Fruit fly (Drosophila melanogaster) whole organism, embryonic: Measurements from ENCODE around the gene Pvr.

ENCODE experiments used
- CG10209 ChIP-seq: fragments of 200-800 bp; sonication (Bioruptor generic); optimal IDR thresholded peaks from 3 replicates; lab custom pipeline; 2017; ENCODE audit warnings: missing biosample characterization, mild to moderate bottlenecking, missing genetic modification characterization, missing genetic modification reagents
- CG1024 ChIP-seq: fragments of 200-800 bp; sonication (Bioruptor generic); IDR thresholded peaks from 2 replicates; pipeline ENCODE4 v1.3.6; 2022; ENCODE audit warnings: missing biosample characterization, missing genetic modification characterization
- CG10462 ChIP-seq: fragments of 200-800 bp; sonication (Bioruptor generic); optimal IDR thresholded peaks from 2 replicates; lab custom pipeline; 2016; ENCODE audit warnings: missing biosample characterization, missing genetic modification characterization
- CG11085 ChIP-seq: fragments of 200-800 bp; sonication (Bioruptor generic); IDR thresholded peaks from 2 replicates; pipeline ENCODE4 v1.3.6; 2022; ENCODE audit warnings: missing biosample characterization, missing genetic modification characterization
- CG12391 ChIP-seq: fragments of 200-800 bp; sonication (Bioruptor generic); optimal IDR thresholded peaks from 3 replicates; lab custom pipeline; 2018; ENCODE audit warnings: missing biosample characterization, mild to moderate bottlenecking, missing genetic modification characterization, moderate library complexity
- CG14050 ChIP-seq: fragments of 200-800 bp; sonication (Bioruptor generic); IDR thresholded peaks from 3 replicates; pipeline ENCODE4 v1.3.6; 2022; ENCODE audit warnings: missing biosample characterization, missing genetic modification characterization
- CG15479 ChIP-seq: fragments of 200-800 bp; sonication (Bioruptor generic); optimal IDR thresholded peaks from 3 replicates; lab custom pipeline; 2019; ENCODE audit warnings: missing biosample characterization, mild to moderate bottlenecking, missing genetic modification characterization, moderate library complexity
- CG1792 ChIP-seq: fragments of 200-800 bp; sonication (Bioruptor generic); optimal IDR thresholded peaks from 2 replicates; lab custom pipeline; 2016; ENCODE audit warnings: missing biosample characterization, missing genetic modification characterization
- CG18599 ChIP-seq: fragments of 200-800 bp; sonication (Bioruptor generic); optimal IDR thresholded peaks from 3 replicates; lab custom pipeline; 2017; ENCODE audit warnings: missing biosample characterization, missing genetic modification characterization, mild to moderate bottlenecking, moderate library complexity, missing genetic modification reagents
- CG18619 ChIP-seq: fragments of 200-800 bp; sonication (Bioruptor generic); optimal IDR thresholded peaks from 3 replicates; lab custom pipeline; 2017; ENCODE audit warnings: missing biosample characterization, mild to moderate bottlenecking, missing genetic modification characterization
- CG32772 ChIP-seq: fragments of 200-800 bp; sonication (Bioruptor generic); IDR thresholded peaks from 2 replicates; pipeline ENCODE4 v1.3.6; 2022; ENCODE audit warnings: missing biosample characterization, missing genetic modification characterization
- CG33557 ChIP-seq: fragments of 200-800 bp; sonication (Bioruptor generic); optimal IDR thresholded peaks from 2 replicates; lab custom pipeline; 2019; ENCODE audit warnings: missing biosample characterization, mild to moderate bottlenecking, missing genetic modification characterization, moderate library complexity
- CG3838 ChIP-seq: fragments of 200-800 bp; sonication (Bioruptor generic); optimal IDR thresholded peaks from 3 replicates; lab custom pipeline; 2016; ENCODE audit warnings: missing biosample characterization, missing genetic modification characterization
- CG4707 ChIP-seq: fragments of 200-800 bp; sonication (Bioruptor generic); optimal IDR thresholded peaks from 2 replicates; lab custom pipeline; 2018; ENCODE audit warnings: missing biosample characterization, mild to moderate bottlenecking, missing genetic modification characterization, moderate library complexity
- CG5180 ChIP-seq: fragments of 200-800 bp; sonication (Bioruptor generic); optimal IDR thresholded peaks from 3 replicates; lab custom pipeline; 2017; ENCODE audit warnings: missing biosample characterization, missing genetic modification characterization, mild to moderate bottlenecking, moderate library complexity, missing genetic modification reagents
- CG7745 ChIP-seq: fragments of 200-800 bp; sonication (Bioruptor generic); optimal IDR thresholded peaks from 2 replicates; lab custom pipeline; 2018; ENCODE audit warnings: missing biosample characterization, mild to moderate bottlenecking, missing genetic modification characterization, moderate library complexity
- CG7987 ChIP-seq: fragments of 200-800 bp; sonication (Bioruptor generic); optimal IDR thresholded peaks from 2 replicates; lab custom pipeline; 2018; ENCODE audit warnings: missing biosample characterization, mild to moderate bottlenecking, missing genetic modification characterization, moderate library complexity
- CG8765 ChIP-seq: fragments of 200-800 bp; sonication (Bioruptor generic); IDR thresholded peaks from 2 replicates; pipeline ENCODE4 v1.3.6; 2022; ENCODE audit warnings: missing biosample characterization, missing genetic modification characterization
- CrebB ChIP-seq: fragments of 200-800 bp; sonication (Bioruptor generic); optimal IDR thresholded peaks from 3 replicates; lab custom pipeline; 2018; ENCODE audit warnings: missing biosample characterization, mild to moderate bottlenecking, missing genetic modification characterization
- D19A ChIP-seq: fragments of 200-800 bp; optimal IDR thresholded peaks from 3 replicates; lab custom pipeline; 2019; ENCODE audit warnings: missing biosample characterization, mild to moderate bottlenecking, missing genetic modification characterization, moderate library complexity
- Dref ChIP-seq: fragments of 200-800 bp; sonication (Bioruptor generic); IDR thresholded peaks from 2 replicates; pipeline ENCODE4 v1.3.6; 2022; ENCODE audit warnings: missing biosample characterization, missing genetic modification characterization
- Ets65A ChIP-seq: fragments of 200-800 bp; sonication (Bioruptor generic); peaks from one replicate; lab custom pipeline; 2016; ENCODE audit warnings: missing biosample characterization, missing genetic modification characterization
- Ets97D ChIP-seq: fragments of 200-800 bp; sonication (Bioruptor generic); optimal IDR thresholded peaks from 3 replicates; lab custom pipeline; 2016; ENCODE audit warnings: missing biosample characterization, missing genetic modification characterization
- Lhr ChIP-seq: fragments of 200-800 bp; sonication (Bioruptor generic); optimal IDR thresholded peaks from 3 replicates; lab custom pipeline; 2017; ENCODE audit warnings: mild to moderate bottlenecking, missing biosample characterization, missing genetic modification reagents, missing genetic modification characterization
- Pdp1 ChIP-seq, 2 experiments: fragments of 200-800 bp; sonication (Bioruptor generic); optimal IDR thresholded peaks; 3 replicates each; lab custom pipeline; 2016; ENCODE audit warnings: missing biosample characterization in 2 of 2, missing genetic modification characterization in 2 of 2, mild to moderate bottlenecking in 1 of 2, moderate library complexity in 1 of 2
- Rfx ChIP-seq: fragments of 200-800 bp; sonication (Bioruptor generic); IDR thresholded peaks from 2 replicates; pipeline ENCODE4 v1.3.6; 2022; ENCODE audit warnings: missing biosample characterization, missing genetic modification characterization
- Side ChIP-seq: fragments of 200-800 bp; sonication (Bioruptor generic); optimal IDR thresholded peaks from 2 replicates; lab custom pipeline; 2016; ENCODE audit warnings: missing biosample characterization, missing genetic modification characterization
- ab ChIP-seq: fragments of 200-800 bp; sonication (Bioruptor generic); optimal IDR thresholded peaks from 2 replicates; lab custom pipeline; 2016; ENCODE audit warnings: missing biosample characterization, missing genetic modification characterization
- ato ChIP-seq: fragments of 200-800 bp; sonication (Bioruptor generic); IDR thresholded peaks from 2 replicates; pipeline ENCODE4 v1.3.6; 2022; ENCODE audit warnings: missing biosample characterization, missing genetic modification characterization; ENCODE audit not compliant: partially characterized antibody
- bab2 ChIP-seq: fragments of 200-800 bp; sonication (Bioruptor generic); optimal IDR thresholded peaks from 2 replicates; lab custom pipeline; 2016; ENCODE audit warnings: missing biosample characterization, missing genetic modification characterization
- bowl ChIP-seq: fragments of 200-800 bp; sonication (Bioruptor generic); IDR thresholded peaks from 2 replicates; pipeline ENCODE4 v1.3.6; 2022; ENCODE audit warnings: missing biosample characterization, missing genetic modification characterization
- cg ChIP-seq: fragments of 200-800 bp; sonication (Bioruptor generic); optimal IDR thresholded peaks from 3 replicates; lab custom pipeline; 2019; ENCODE audit warnings: missing biosample characterization, mild to moderate bottlenecking, missing genetic modification characterization, moderate library complexity
- crp ChIP-seq, 2 experiments: fragments of 200-800 bp; sonication (Bioruptor generic); optimal IDR thresholded peaks; 2 replicates in 1 of 2; 3 replicates in 1 of 2; lab custom pipeline; 2017; ENCODE audit warnings: missing biosample characterization in 2 of 2, missing genetic modification characterization in 2 of 2, mild to moderate bottlenecking in 1 of 2, moderate library complexity in 1 of 2
- dimm ChIP-seq: fragments of 200-800 bp; sonication (Bioruptor generic); IDR thresholded peaks from 2 replicates; pipeline ENCODE4 v1.3.6; 2022; ENCODE audit warnings: missing biosample characterization, missing genetic modification characterization
- dysf ChIP-seq: fragments of 200-800 bp; sonication (Bioruptor generic); IDR thresholded peaks from 3 replicates; pipeline ENCODE4 v1.3.6; 2022; ENCODE audit warnings: missing biosample characterization, missing genetic modification characterization
- esg ChIP-seq: fragments of 200-800 bp; sonication (Bioruptor generic); conservative IDR thresholded peaks from 2 replicates; pipeline ENCODE4 v1.3.6; 2022; ENCODE audit warnings: missing biosample characterization, missing genetic modification characterization
- fd96Cb ChIP-seq: fragments of 200-800 bp; sonication (Bioruptor generic); optimal IDR thresholded peaks from 2 replicates; lab custom pipeline; 2018; ENCODE audit warnings: missing biosample characterization, mild to moderate bottlenecking, missing genetic modification characterization, moderate library complexity
- fru ChIP-seq: fragments of >200 bp; optimal IDR thresholded peaks from 2 replicates; lab custom pipeline; 2017
- fu2 ChIP-seq: fragments of 200-800 bp; sonication (Bioruptor generic); optimal IDR thresholded peaks from 2 replicates; lab custom pipeline; 2016; ENCODE audit warnings: missing biosample characterization, missing genetic modification characterization
- gcm ChIP-seq: fragments of 200-800 bp; sonication (Bioruptor generic); optimal IDR thresholded peaks from 2 replicates; lab custom pipeline; 2019; ENCODE audit warnings: missing biosample characterization, mild to moderate bottlenecking, missing genetic modification characterization, moderate library complexity
- hb ChIP-seq: fragments of 200-800 bp; sonication (Bioruptor generic); IDR thresholded peaks from 3 replicates; pipeline ENCODE4 v1.3.6; 2022; ENCODE audit warnings: missing biosample characterization, missing genetic modification characterization; ENCODE audit not compliant: partially characterized antibody
- jigr1 ChIP-seq: fragments of 200-800 bp; sonication (Bioruptor generic); IDR thresholded peaks from 3 replicates; pipeline ENCODE4 v1.3.6; 2022; ENCODE audit warnings: missing biosample characterization, missing genetic modification characterization
- kay ChIP-seq: fragments of 200-800 bp; sonication (Bioruptor generic); optimal IDR thresholded peaks from 2 replicates; lab custom pipeline; 2016; ENCODE audit warnings: missing biosample characterization, missing genetic modification characterization
- lab ChIP-seq: fragments of 200-800 bp; sonication (Bioruptor generic); optimal IDR thresholded peaks from 3 replicates; lab custom pipeline; 2017; ENCODE audit warnings: missing biosample characterization, missing genetic modification characterization, mild to moderate bottlenecking, moderate library complexity, missing genetic modification reagents
- mld ChIP-seq: fragments of 200-800 bp; sonication (Bioruptor generic); IDR thresholded peaks from 3 replicates; pipeline ENCODE4 v1.3.6; 2022; ENCODE audit warnings: missing biosample characterization, missing genetic modification characterization; ENCODE audit not compliant: partially characterized antibody
- pan ChIP-seq, 4 experiments: fragments of >200 bp in 3 of 4; fragments of 200-800 bp in 1 of 4; sonication (Bioruptor generic) in 1 of 4; optimal IDR thresholded peaks in 3 of 4; IDR thresholded peaks in 1 of 4; 2 replicates each; pipeline versions ENCODE4 v1.3.6 to Lab custom; 2017 to 2022; ENCODE audit warnings: missing biosample characterization in 2 of 4, missing genetic modification characterization in 2 of 4, mixed read lengths in 1 of 4
- pum ChIP-seq: fragments of 200-800 bp; sonication (Bioruptor generic); optimal IDR thresholded peaks from 2 replicates; lab custom pipeline; 2016; ENCODE audit warnings: missing biosample characterization, missing genetic modification characterization
- vvl ChIP-seq: fragments of 200-800 bp; sonication (Bioruptor generic); IDR thresholded peaks from 2 replicates; pipeline ENCODE4 v1.3.6; 2022; ENCODE audit warnings: missing biosample characterization, missing genetic modification characterization
- zf30C ChIP-seq: fragments of 200-800 bp; sonication (Bioruptor generic); optimal IDR thresholded peaks from 3 replicates; lab custom pipeline; 2018; ENCODE audit warnings: missing biosample characterization, mild to moderate bottlenecking, missing genetic modification characterization

The Pvr gene

DNA sequence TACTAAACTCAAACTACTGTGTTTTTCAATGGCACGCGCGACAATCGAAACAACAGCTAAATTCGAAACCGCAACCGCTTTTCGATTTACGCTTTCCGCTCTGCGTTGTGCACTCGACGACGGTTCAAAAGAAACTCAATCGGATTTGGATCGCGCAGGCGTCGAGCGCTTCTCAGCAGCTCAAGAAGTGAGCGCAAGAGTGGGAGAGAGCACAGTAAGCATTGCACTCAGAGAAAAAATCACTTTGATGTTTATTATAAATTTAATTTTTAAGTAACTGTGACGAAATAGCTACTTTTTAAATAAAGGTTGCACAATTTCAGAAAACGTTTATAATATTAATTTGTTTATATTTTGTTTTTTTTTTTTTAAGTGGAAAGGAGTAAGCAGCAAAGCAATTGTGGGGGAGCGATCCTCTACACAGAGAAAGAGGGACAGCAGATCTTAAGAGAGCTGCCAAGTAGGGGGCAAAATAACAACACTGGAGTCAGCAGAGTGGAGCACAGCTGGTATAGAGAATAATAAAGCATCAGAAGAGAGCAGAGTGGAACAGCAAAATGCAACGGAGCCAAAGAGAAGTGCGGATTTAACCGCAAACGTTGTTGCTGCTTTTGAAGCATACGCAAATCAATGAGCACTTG is 38.0 kb upstream of the Pvr start:
- TF ChIP-seq dysf (GFP tag; lab: Robert Waterston, UW) = peak; percentile 99
- peak; percentile 97 for TF ChIP-seq dimm (GFP tag; lab: Robert Waterston, UW)
- TF ChIP-seq fd96Cb (tag; lab: Kevin White, UChicago) = peak; percentile 98
- TF ChIP-seq bab2 = peak; percentile 95
- peak; percentile 97 for TF ChIP-seq CG10209 (GFP tag; lab: Kevin White, UChicago)
- TF ChIP-seq Dref (GFP tag; lab: Robert Waterston, UW) = no peak
- TF ChIP-seq CG10462 (GFP tag; lab: Kevin White, UChicago) = peak; percentile 96
- TF ChIP-seq Ets97D (GFP tag; lab: Kevin White, UChicago) = peak; percentile 83
- TF ChIP-seq CG5180 = peak; percentile 91
- TF ChIP-seq D19A (tag; lab: Kevin White, UChicago) = peak; percentile 94
- no peak for TF ChIP-seq pan (optimal IDR thresholded peaks at IDR 0.05; lab: Kevin White, UChicago)
- peak in 1 of 2 experiments; percentile 99 for TF ChIP-seq pan (GFP tag; optimal IDR thresholded peaks at IDR 0.05 in 1 of 2, IDR thresholded peaks at IDR 0.05 in 1 of 2)
- peak; percentile 94 for TF ChIP-seq Lhr (GFP tag; lab: Kevin White, UChicago)
- peak; percentile 98 for TF ChIP-seq Ets65A (GFP tag; lab: Kevin White, UChicago)
- TF ChIP-seq kay (GFP tag; lab: Kevin White, UChicago) = peak; percentile 97
- TF ChIP-seq Pdp1 (GFP tag; optimal IDR thresholded peaks at IDR 0.05; lab: Kevin White, UChicago) = peak; percentile 92 to 93
- TF ChIP-seq CG8765 (GFP tag; lab: Robert Waterston, UW) = peak; percentile 96
- TF ChIP-seq ato (GFP tag; lab: Robert Waterston, UW) = no peak; the same call in 1 of the 2 replicates
- peak; percentile 79 for TF ChIP-seq CG15479
- peak; percentile 95 for TF ChIP-seq CG4707 (GFP tag; lab: Kevin White, UChicago)
- peak; percentile 92 for TF ChIP-seq Side (GFP tag; lab: Kevin White, UChicago)
- peak; percentile 96 for TF ChIP-seq CrebB (tag; lab: Kevin White, UChicago)
- peak; percentile 98 for TF ChIP-seq esg (GFP tag; lab: Robert Waterston, UW)
- peak; percentile 95 for TF ChIP-seq jigr1
- TF ChIP-seq bowl (GFP tag; lab: Robert Waterston, UW) = peak; percentile 98
- TF ChIP-seq cg (GFP tag; lab: Kevin White, UChicago) = no peak
- TF ChIP-seq CG18619 (GFP tag; lab: Kevin White, UChicago) = peak; percentile 95
- peak; percentile 99 for TF ChIP-seq CG32772 (GFP tag; lab: Robert Waterston, UW)
- no peak for TF ChIP-seq mld (GFP tag; lab: Robert Waterston, UW)
- peak; percentile 81 for TF ChIP-seq CG1792 (GFP tag; lab: Kevin White, UChicago)
- peak; percentile 98 for TF ChIP-seq zf30C (GFP tag; lab: Kevin White, UChicago)
- peak; percentile 93 for TF ChIP-seq CG7987 (GFP tag; lab: Kevin White, UChicago)
- peak; percentile 99 for TF ChIP-seq gcm
- peak; percentile 98 for TF ChIP-seq CG33557 (GFP tag; lab: Kevin White, UChicago)
- TF ChIP-seq CG1024 (GFP tag; lab: Robert Waterston, UW) = peak; percentile 97
- peak in 1 of 2 experiments; percentile 69 for TF ChIP-seq crp (GFP tag; optimal IDR thresholded peaks at IDR 0.05; lab: Kevin White, UChicago)
- peak; percentile 0 for TF ChIP-seq pum
- peak; percentile 98 for TF ChIP-seq lab (GFP tag; lab: Kevin White, UChicago)
- peak; percentile 97 for TF ChIP-seq CG18599
- TF ChIP-seq ab (GFP tag; lab: Kevin White, UChicago) = no peak
- peak; percentile 94 for TF ChIP-seq CG7745 (tag; lab: Kevin White, UChicago)
- TF ChIP-seq CG14050 (GFP tag; lab: Robert Waterston, UW) = peak; percentile 98
- TF ChIP-seq fu2 (GFP tag; lab: Kevin White, UChicago) = peak; percentile 72
- TF ChIP-seq CG12391 (tag; lab: Kevin White, UChicago) = peak; percentile 99
- TF ChIP-seq CG11085 (GFP tag; lab: Robert Waterston, UW) = peak; percentile 93
- TF ChIP-seq vvl = peak; percentile 100
- peak; percentile 95 for TF ChIP-seq CG3838
- peak; percentile 97 for TF ChIP-seq Rfx
- TF ChIP-seq fru = no peak
- TF ChIP-seq hb (GFP tag; lab: Robert Waterston, UW) = no peak
